Fruit fly (Drosophila melanogaster) whole organism, adult: ENCODE results near the gene CG31156.

Source experiments
- CG11617 ChIP-seq: fragments of 200-800 bp; sonication (Bioruptor generic); optimal IDR thresholded peaks from 2 replicates; lab custom pipeline; 2017; ENCODE audit warnings: mild to moderate bottlenecking, missing biosample characterization, missing genetic modification reagents, missing genetic modification characterization
- CG14711 ChIP-seq: fragments of 200-800 bp; sonication (Bioruptor generic); optimal IDR thresholded peaks from 2 replicates; lab custom pipeline; 2018; ENCODE audit warnings: missing biosample characterization, mild to moderate bottlenecking, missing genetic modification characterization, moderate library complexity
- Crg-1 ChIP-seq: fragments of 200-800 bp; sonication (Bioruptor generic); optimal IDR thresholded peaks from 2 replicates; lab custom pipeline; 2016; ENCODE audit warnings: missing biosample characterization, missing genetic modification characterization
- pad ChIP-seq: fragments of 200-800 bp; sonication (Bioruptor generic); optimal IDR thresholded peaks from 3 replicates; lab custom pipeline; 2017; ENCODE audit warnings: missing biosample characterization, missing genetic modification characterization, mild to moderate bottlenecking, moderate library complexity, missing genetic modification reagents
- toe ChIP-seq: fragments of 200-800 bp; sonication (Bioruptor generic); optimal IDR thresholded peaks from 2 replicates; lab custom pipeline; 2016; ENCODE audit warnings: missing biosample characterization, missing genetic modification characterization

DNA sequence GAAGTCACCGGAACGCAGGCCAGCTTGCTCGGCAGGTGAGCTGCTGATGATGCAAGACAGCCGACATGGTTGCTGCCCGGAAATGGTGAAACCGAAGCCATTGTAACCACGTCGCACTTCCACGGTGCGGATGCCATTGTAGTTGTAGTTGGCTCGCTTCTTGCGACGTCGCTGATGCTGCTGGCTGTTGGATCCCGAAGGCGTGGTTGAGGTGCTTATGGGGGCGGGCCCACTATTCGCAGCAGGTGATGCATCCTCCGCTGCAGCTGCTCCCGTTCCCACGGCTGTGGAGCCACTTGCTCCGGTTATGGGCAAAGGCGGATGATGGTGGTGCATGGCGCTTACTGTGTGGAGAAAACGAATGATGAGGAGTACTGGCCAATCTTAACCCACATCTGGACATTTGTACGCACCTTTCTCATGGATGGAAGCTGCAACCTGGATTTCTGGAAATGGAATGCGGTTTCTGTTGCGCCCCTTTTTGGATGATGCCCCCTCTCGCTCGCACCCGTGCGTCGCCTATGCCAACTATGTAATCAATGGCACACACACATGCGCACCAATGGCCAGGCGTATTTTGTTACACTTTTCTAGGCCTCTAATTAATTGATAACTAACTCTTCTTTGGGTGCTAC, 25.3 kb upstream of the CG31156 start:
- no peak for TF ChIP-seq pad (GFP tag; lab: Kevin White, UChicago)
- no peak for TF ChIP-seq toe (GFP tag; lab: Kevin White, UChicago)
- no peak for TF ChIP-seq CG11617 (GFP tag; lab: Kevin White, UChicago)
- TF ChIP-seq CG14711 (tag; lab: Kevin White, UChicago), result no peak
- TF ChIP-seq Crg-1 (GFP tag; lab: Kevin White, UChicago), result no peak
